Worm (Caenorhabditis elegans) whole organism, L4/young adult: ENCODE data around the gene fbxa-221.
"Not testable (repeated sequence)": the region's sequence is repeated elsewhere in the genome, so short reads cannot be mapped to it uniquely, and the experiment has no call there.

Experiments used
- W03F9.2 ChIP-seq: fragments of 150-350 bp; optimal IDR thresholded peaks from 2 replicates; lab custom pipeline; 2014; ENCODE audit warnings: missing biosample characterization, missing genetic modification characterization
- dao-5 ChIP-seq: sonication (generic microtip); optimal IDR thresholded peaks from 2 replicates; lab custom pipeline; 2016; ENCODE audit warnings: missing genotype, missing genetic modification characterization, moderate library complexity, missing compliant biosample characterization
- him-1 ChIP-seq: sonication (generic microtip); optimal IDR thresholded peaks from 2 replicates; lab custom pipeline; 2016; ENCODE audit warnings: missing genotype, missing genetic modification reagents, missing genetic modification characterization, missing compliant biosample characterization

DNA sequence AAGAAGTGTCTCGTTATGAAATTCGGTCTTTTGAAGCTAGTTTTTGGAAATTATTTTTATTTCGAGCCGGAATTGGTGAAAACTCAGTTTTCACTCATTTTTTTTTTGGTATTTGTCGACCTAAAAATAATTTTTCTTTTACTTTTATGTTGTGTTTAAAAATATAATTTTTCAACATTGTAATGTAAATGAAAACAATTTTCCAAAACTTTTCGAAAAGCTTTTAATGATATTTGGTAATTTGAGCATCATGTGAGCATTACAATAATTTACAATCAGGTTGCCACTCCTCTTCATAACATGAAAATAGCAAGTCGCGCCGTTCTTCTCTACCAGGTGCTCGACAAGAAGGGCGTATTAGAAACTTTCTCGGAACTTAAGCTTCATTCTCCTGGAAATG is at the start of gene fbxa-221:
- TF ChIP-seq him-1, W03F9.2, dao-5 (tag; lab: Kevin White, UChicago): not testable (repeated sequence)
